Worm (Caenorhabditis elegans): ENCODE data around the gene C52E2.3.

DNA sequence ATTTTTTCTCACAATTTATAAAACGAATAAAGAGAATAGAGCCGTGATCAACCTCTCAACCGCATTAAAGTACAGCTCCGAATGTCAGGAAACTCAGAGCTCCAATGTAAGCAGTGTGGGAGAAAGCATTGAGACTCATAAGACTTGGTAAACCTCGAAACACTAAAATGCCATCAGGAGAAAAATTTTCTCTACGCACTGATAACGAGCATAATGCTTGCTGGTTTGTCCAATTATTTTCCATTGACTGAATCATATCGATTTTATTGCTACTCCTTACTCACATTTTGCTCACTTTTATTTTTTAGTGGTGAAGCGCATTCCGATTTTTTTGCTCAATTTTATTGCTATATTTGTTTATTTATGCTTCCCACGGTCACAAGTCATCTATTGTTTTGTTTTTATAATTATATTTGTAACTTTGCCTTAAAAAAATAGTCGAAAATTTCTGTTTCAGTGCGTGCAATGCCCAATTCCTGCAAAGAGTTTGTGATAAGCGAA is 20.8 kb upstream of the C52E2.3 start, which contains the start of gene math-40:
- TF ChIP-seq nfya-1 (tag; optimal IDR thresholded peaks at IDR 0.05; ENCODE audit: borderline replicate concordance, insufficient read depth) (no peak), cebp-1 (GFP tag; IDR thresholded peaks at IDR 0.05) (no peak), cebp-1 (tag; optimal IDR thresholded peaks at IDR 0.05) (no peak), sptf-2 (GFP tag; optimal IDR thresholded peaks at IDR 0.05) (no peak), efl-1 (GFP tag; optimal IDR thresholded peaks at IDR 0.05) (no peak), unc-62 (GFP tag; optimal IDR thresholded peaks at IDR 0.05) (no peak), F49E8.2 (tag; optimal IDR thresholded peaks at IDR 0.05; ENCODE audit: insufficient read depth) (no peak), bed-1 (GFP tag; IDR thresholded peaks at IDR 0.05) (no peak), nfyb-1 (GFP tag; IDR thresholded peaks at IDR 0.05) (no peak), lsy-27 (tag; optimal IDR thresholded peaks at IDR 0.05; ENCODE audit: borderline replicate concordance, insufficient read depth) (no peak), ztf-6 (GFP tag; IDR thresholded peaks at IDR 0.05) (no peak), ama-1 (optimal IDR thresholded peaks at IDR 0.05) (no peak), ama-1 (GFP tag; optimal IDR thresholded peaks at IDR 0.05) (no peak), Y79H2A.3 (GFP tag; conservative IDR thresholded peaks at IDR 0.05) (no peak), madf-8 (GFP tag; conservative IDR thresholded peaks at IDR 0.05) (no peak)

All from whole organism, young adult.